Fruit fly (Drosophila melanogaster) whole organism, embryonic: ENCODE data around the gene CG17233.

Source experiments
- Abd-B ChIP-seq: fragments of 200-800 bp; sonication (Bioruptor generic); optimal IDR thresholded peaks from 2 replicates; lab custom pipeline; 2018; ENCODE audit warnings: missing biosample characterization, mild to moderate bottlenecking, missing genetic modification characterization, moderate library complexity
- Ada2b ChIP-seq: fragments of 200-800 bp; sonication (Bioruptor generic); IDR thresholded peaks from 2 replicates; pipeline ENCODE4 v1.3.6; 2022; ENCODE audit warnings: missing biosample characterization, missing genetic modification characterization
- CG10462 ChIP-seq: fragments of 200-800 bp; sonication (Bioruptor generic); optimal IDR thresholded peaks from 2 replicates; lab custom pipeline; 2016; ENCODE audit warnings: missing biosample characterization, missing genetic modification characterization
- CG11695 ChIP-seq: fragments of 200-800 bp; sonication (Bioruptor generic); IDR thresholded peaks from 3 replicates; pipeline ENCODE4 v1.3.6; 2022; ENCODE audit warnings: missing biosample characterization, missing genetic modification characterization
- CG12071 ChIP-seq: fragments of 200-800 bp; sonication (Bioruptor generic); optimal IDR thresholded peaks from 3 replicates; lab custom pipeline; 2018; ENCODE audit warnings: missing biosample characterization, mild to moderate bottlenecking, missing genetic modification characterization
- CG12769 ChIP-seq: fragments of 200-800 bp; sonication (Bioruptor generic); optimal IDR thresholded peaks from 2 replicates; lab custom pipeline; 2019; ENCODE audit warnings: missing biosample characterization, mild to moderate bottlenecking, missing genetic modification characterization, moderate library complexity
- CG13123 ChIP-seq: fragments of 200-800 bp; sonication (Bioruptor generic); optimal IDR thresholded peaks from 2 replicates; lab custom pipeline; 2016; ENCODE audit warnings: missing biosample characterization, missing genetic modification characterization
- CG16863 ChIP-seq: fragments of 200-800 bp; sonication (Bioruptor generic); optimal IDR thresholded peaks from 3 replicates; lab custom pipeline; 2016; ENCODE audit warnings: missing biosample characterization, missing genetic modification characterization
- CG17359 ChIP-seq: fragments of 200-800 bp; sonication (Bioruptor generic); optimal IDR thresholded peaks from 3 replicates; lab custom pipeline; 2018; ENCODE audit warnings: missing biosample characterization, mild to moderate bottlenecking, missing genetic modification characterization, moderate library complexity
- CG17385 ChIP-seq: fragments of 200-800 bp; sonication (Bioruptor generic); optimal IDR thresholded peaks from 3 replicates; lab custom pipeline; 2018; ENCODE audit warnings: missing biosample characterization, mild to moderate bottlenecking, missing genetic modification characterization
- CG2199 ChIP-seq: fragments of 200-800 bp; sonication (Bioruptor generic); IDR thresholded peaks from 3 replicates; pipeline ENCODE4 v1.3.6; 2022; ENCODE audit warnings: missing biosample characterization, missing genetic modification characterization
- CG30020 ChIP-seq: fragments of 200-800 bp; optimal IDR thresholded peaks from 2 replicates; lab custom pipeline; 2019; ENCODE audit warnings: missing biosample characterization, mild to moderate bottlenecking, missing genetic modification characterization, moderate library complexity
- CG31388 ChIP-seq: fragments of 200-800 bp; sonication (Bioruptor generic); optimal IDR thresholded peaks from 2 replicates; lab custom pipeline; 2016; ENCODE audit warnings: missing biosample characterization, missing genetic modification characterization
- CG3163 ChIP-seq: fragments of 200-800 bp; sonication (Bioruptor generic); optimal IDR thresholded peaks from 3 replicates; lab custom pipeline; 2016; ENCODE audit warnings: missing biosample characterization, missing genetic modification characterization
- CG32767 ChIP-seq: fragments of 200-800 bp; sonication (Bioruptor generic); IDR thresholded peaks from 2 replicates; pipeline ENCODE4 v1.3.6; 2022; ENCODE audit warnings: missing biosample characterization, missing genetic modification characterization
- CG32772 ChIP-seq: fragments of 200-800 bp; sonication (Bioruptor generic); IDR thresholded peaks from 2 replicates; pipeline ENCODE4 v1.3.6; 2022; ENCODE audit warnings: missing biosample characterization, missing genetic modification characterization
- CG34224 ChIP-seq: fragments of 200-800 bp; sonication (Bioruptor generic); IDR thresholded peaks from 3 replicates; pipeline ENCODE4 v1.3.6; 2022; ENCODE audit warnings: missing biosample characterization, missing genetic modification characterization; ENCODE audit not compliant: partially characterized antibody
- CG3847 ChIP-seq: fragments of 200-800 bp; sonication (Bioruptor generic); IDR thresholded peaks from 2 replicates; pipeline ENCODE4 v1.3.6; 2022; ENCODE audit warnings: missing biosample characterization, missing genetic modification characterization
- CG4404 ChIP-seq: fragments of 200-800 bp; sonication (Bioruptor generic); IDR thresholded peaks from 2 replicates; pipeline ENCODE4 v1.3.6; 2022; ENCODE audit warnings: missing biosample characterization, missing genetic modification characterization
- CG5245 ChIP-seq: fragments of 200-800 bp; sonication (Bioruptor generic); optimal IDR thresholded peaks from 3 replicates; lab custom pipeline; 2016; ENCODE audit warnings: missing biosample characterization, missing genetic modification characterization
- CG5953 ChIP-seq: fragments of 200-800 bp; sonication (Bioruptor generic); IDR thresholded peaks from 2 replicates; pipeline ENCODE4 v1.3.6; 2022; ENCODE audit warnings: missing biosample characterization, missing genetic modification characterization
- CG7556 ChIP-seq: fragments of 200-800 bp; sonication (Bioruptor generic); optimal IDR thresholded peaks from 2 replicates; lab custom pipeline; 2017; ENCODE audit warnings: missing biosample characterization, mild to moderate bottlenecking, missing genetic modification characterization
- CG8089 ChIP-seq: fragments of 200-800 bp; sonication (Bioruptor generic); optimal IDR thresholded peaks from 3 replicates; lab custom pipeline; 2016; ENCODE audit warnings: missing biosample characterization, missing genetic modification characterization
- Dbx ChIP-seq: fragments of 200-800 bp; sonication (Bioruptor generic); IDR thresholded peaks from 3 replicates; pipeline ENCODE4 v1.3.6; 2022; ENCODE audit warnings: missing biosample characterization, missing genetic modification characterization
- Eip74EF ChIP-seq, 2 experiments: fragments of 200-800 bp in 1 of 2; fragments of >200 bp in 1 of 2; sonication (Bioruptor generic) in 1 of 2; optimal IDR thresholded peaks; 2 replicates each; lab custom pipeline; 2017 to 2019; ENCODE audit warnings: missing biosample characterization in 2 of 2, missing genetic modification characterization in 2 of 2, mild to moderate bottlenecking in 1 of 2, moderate library complexity in 1 of 2
- Gug ChIP-seq: fragments of 200-800 bp; sonication (Bioruptor generic); IDR thresholded peaks from 4 replicates; pipeline ENCODE4 v1.3.6; 2022; ENCODE audit warnings: missing biosample characterization, missing genetic modification characterization
- MTF-1 ChIP-seq: fragments of 200-800 bp; sonication (Bioruptor generic); optimal IDR thresholded peaks from 2 replicates; lab custom pipeline; 2018; ENCODE audit warnings: missing biosample characterization, mild to moderate bottlenecking, missing genetic modification characterization, borderline replicate concordance
- Rfx ChIP-seq: fragments of 200-800 bp; sonication (Bioruptor generic); IDR thresholded peaks from 2 replicates; pipeline ENCODE4 v1.3.6; 2022; ENCODE audit warnings: missing biosample characterization, missing genetic modification characterization
- Ssrp ChIP-seq: fragments of 200-800 bp; sonication (Bioruptor generic); optimal IDR thresholded peaks from 2 replicates; lab custom pipeline; 2018; ENCODE audit warnings: missing biosample characterization, mild to moderate bottlenecking, missing genetic modification characterization, moderate library complexity
- TFAM ChIP-seq: fragments of 200-800 bp; sonication (Bioruptor generic); optimal IDR thresholded peaks from 2 replicates; lab custom pipeline; 2017; ENCODE audit warnings: missing biosample characterization, missing genetic modification characterization, inconsistent platforms
- cato ChIP-seq: fragments of 200-800 bp; sonication (Bioruptor generic); optimal IDR thresholded peaks from 2 replicates; lab custom pipeline; 2016; ENCODE audit warnings: missing biosample characterization, missing genetic modification characterization, borderline replicate concordance
- chn ChIP-seq: fragments of 200-800 bp; sonication (Bioruptor generic); optimal IDR thresholded peaks from 2 replicates; lab custom pipeline; 2016; ENCODE audit warnings: missing biosample characterization, missing genetic modification characterization
- dpn ChIP-seq, 2 experiments: fragments of 200-800 bp; sonication (Bioruptor generic); optimal IDR thresholded peaks; 3 replicates each; lab custom pipeline; 2016; ENCODE audit warnings: missing biosample characterization in 2 of 2, missing genetic modification characterization in 2 of 2
- hbn ChIP-seq: fragments of 200-800 bp; sonication (Bioruptor generic); IDR thresholded peaks from 2 replicates; pipeline ENCODE4 v1.3.6; 2022; ENCODE audit warnings: missing biosample characterization, missing genetic modification characterization; ENCODE audit not compliant: partially characterized antibody
- maf-S ChIP-seq: fragments of 200-800 bp; sonication (Bioruptor generic); optimal IDR thresholded peaks from 2 replicates; lab custom pipeline; 2016; ENCODE audit warnings: missing biosample characterization, missing genetic modification characterization
- nerfin-1 ChIP-seq: fragments of 200-800 bp; sonication (Bioruptor generic); optimal IDR thresholded peaks from 3 replicates; lab custom pipeline; 2019; ENCODE audit warnings: missing biosample characterization, mild to moderate bottlenecking, missing genetic modification characterization, moderate library complexity
- nmo ChIP-seq: fragments of 200-800 bp; sonication (Bioruptor generic); optimal IDR thresholded peaks from 2 replicates; lab custom pipeline; 2018; ENCODE audit warnings: missing biosample characterization, mild to moderate bottlenecking, missing genetic modification characterization, moderate library complexity
- org-1 ChIP-seq: fragments of 200-800 bp; sonication (Bioruptor generic); optimal IDR thresholded peaks from 2 replicates; lab custom pipeline; 2017; ENCODE audit warnings: missing biosample characterization, missing genetic modification characterization
- pb ChIP-seq: fragments of 200-800 bp; sonication (Bioruptor generic); optimal IDR thresholded peaks from 3 replicates; lab custom pipeline; 2016; ENCODE audit warnings: missing biosample characterization, missing genetic modification characterization
- peb ChIP-seq: fragments of 200-800 bp; sonication (Bioruptor generic); IDR thresholded peaks from 2 replicates; pipeline ENCODE4 v1.3.6; 2022; ENCODE audit warnings: missing biosample characterization, missing genetic modification characterization
- pum ChIP-seq: fragments of 200-800 bp; sonication (Bioruptor generic); optimal IDR thresholded peaks from 2 replicates; lab custom pipeline; 2016; ENCODE audit warnings: missing biosample characterization, missing genetic modification characterization
- run ChIP-seq: fragments of 200-800 bp; sonication (Bioruptor generic); optimal IDR thresholded peaks from 3 replicates; lab custom pipeline; 2018; ENCODE audit warnings: missing biosample characterization, mild to moderate bottlenecking, missing genetic modification characterization
- sob ChIP-seq: fragments of 200-800 bp; sonication (Bioruptor generic); IDR thresholded peaks from 2 replicates; pipeline ENCODE4 v1.3.6; 2022; ENCODE audit warnings: missing biosample characterization, missing genetic modification characterization
- tll ChIP-seq, 2 experiments: fragments of 200-800 bp in 1 of 2; fragments of >200 bp in 1 of 2; sonication (Bioruptor generic) in 1 of 2; optimal IDR thresholded peaks; 2 replicates each; lab custom pipeline; 2017 to 2019; ENCODE audit warnings: missing biosample characterization in 2 of 2, missing genetic modification characterization in 2 of 2, mild to moderate bottlenecking in 1 of 2, moderate library complexity in 1 of 2
- tx ChIP-seq: fragments of 200-800 bp; sonication (Bioruptor generic); optimal IDR thresholded peaks from 2 replicates; lab custom pipeline; 2016; ENCODE audit warnings: missing biosample characterization, missing genetic modification characterization
- vnd ChIP-seq: fragments of 200-800 bp; sonication (Bioruptor generic); IDR thresholded peaks from 3 replicates; pipeline ENCODE4 v1.3.6; 2022; ENCODE audit warnings: missing biosample characterization, missing genetic modification characterization; ENCODE audit not compliant: partially characterized antibody
- wor ChIP-seq: fragments of 200-800 bp; sonication (Bioruptor generic); IDR thresholded peaks from 2 replicates; pipeline ENCODE4 v1.3.6; 2022; ENCODE audit warnings: missing biosample characterization, missing genetic modification characterization
- yki ChIP-seq: fragments of >200 bp; optimal IDR thresholded peaks from 3 replicates; lab custom pipeline; 2018
- z ChIP-seq: fragments of 200-800 bp; sonication (Bioruptor generic); IDR thresholded peaks from 3 replicates; pipeline ENCODE4 v1.3.6; 2022; ENCODE audit warnings: missing biosample characterization, missing genetic modification characterization
- zf30C ChIP-seq: fragments of 200-800 bp; sonication (Bioruptor generic); optimal IDR thresholded peaks from 3 replicates; lab custom pipeline; 2018; ENCODE audit warnings: missing biosample characterization, mild to moderate bottlenecking, missing genetic modification characterization
- zfh2 ChIP-seq: fragments of 200-800 bp; sonication (Bioruptor generic); optimal IDR thresholded peaks from 2 replicates; lab custom pipeline; 2016; ENCODE audit warnings: missing biosample characterization, missing genetic modification characterization

CG17233 gene

DNA sequence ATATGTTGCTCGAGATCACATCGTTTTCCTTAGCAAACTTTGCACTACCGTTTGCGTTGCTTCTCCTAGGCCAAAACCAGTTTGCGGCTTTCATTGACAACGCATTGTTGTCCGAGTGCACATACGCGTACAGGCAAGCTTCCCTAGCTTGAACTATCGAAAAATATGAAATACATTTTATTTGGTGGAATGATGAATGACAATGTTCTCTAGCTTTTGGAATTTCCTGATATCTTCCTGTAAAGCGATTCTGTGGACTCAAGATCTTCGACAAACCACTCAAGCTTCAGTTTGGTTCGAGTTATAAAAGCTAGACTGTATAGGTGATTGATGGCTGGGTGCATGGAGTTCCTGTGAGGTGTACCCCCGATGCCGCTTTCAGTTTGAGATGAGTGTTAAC is 45.8 kb downstream of the CG17233 start (continued):
- TF ChIP-seq Abd-B (GFP tag; lab: Kevin White, UChicago): peak; percentile 64
- peak; percentile 51 for TF ChIP-seq CG5245 (GFP tag; lab: Kevin White, UChicago)
- no peak for TF ChIP-seq zf30C (GFP tag; lab: Kevin White, UChicago)
- TF ChIP-seq CG7556 (GFP tag; lab: Kevin White, UChicago): peak; percentile 29
- peak; percentile 50; the same call in 2 of the 4 replicates for TF ChIP-seq Gug (GFP tag; lab: Robert Waterston, UW)
- TF ChIP-seq CG10462 (GFP tag; lab: Kevin White, UChicago): peak; percentile 12
- no peak for TF ChIP-seq CG4404 (GFP tag; lab: Robert Waterston, UW)
- TF ChIP-seq sob (GFP tag; lab: Robert Waterston, UW): peak; percentile 57; the same call in 1 of the 2 replicates
- TF ChIP-seq CG5953 (GFP tag; lab: Robert Waterston, UW): peak; percentile 43; the same call in 1 of the 2 replicates
- TF ChIP-seq dpn (GFP tag; optimal IDR thresholded peaks at IDR 0.05; lab: Kevin White, UChicago): peak; percentile 59 to 60
- peak; percentile 45 for TF ChIP-seq CG12071
- peak; percentile 42 for TF ChIP-seq CG8089 (GFP tag; lab: Kevin White, UChicago)
- peak; percentile 49; the same call in 1 of the 2 replicates for TF ChIP-seq peb
- TF ChIP-seq TFAM (GFP tag; lab: Kevin White, UChicago): no peak
- no peak for TF ChIP-seq cato (GFP tag; lab: Kevin White, UChicago)
- TF ChIP-seq Ssrp (tag; lab: Kevin White, UChicago): peak; percentile 57
- TF ChIP-seq CG3163 (GFP tag; lab: Kevin White, UChicago): peak; percentile 23
- peak; percentile 61 for TF ChIP-seq pum (GFP tag; lab: Kevin White, UChicago)
- TF ChIP-seq CG30020 (tag; lab: Kevin White, UChicago): no peak
- peak; percentile 53 for TF ChIP-seq MTF-1 (GFP tag; lab: Kevin White, UChicago)
- TF ChIP-seq CG12769: peak; percentile 55
- TF ChIP-seq tll (GFP tag; optimal IDR thresholded peaks at IDR 0.05; lab: Kevin White, UChicago): no peak
- TF ChIP-seq nerfin-1 (tag; lab: Kevin White, UChicago): no peak
- TF ChIP-seq z (GFP tag; lab: Robert Waterston, UW): peak; percentile 82
- peak; percentile 56; the same call in 1 of the 2 replicates for TF ChIP-seq Rfx (GFP tag; lab: Robert Waterston, UW)
- peak; percentile 62 for TF ChIP-seq wor (GFP tag; lab: Robert Waterston, UW)
- TF ChIP-seq CG17385 (GFP tag; lab: Kevin White, UChicago): peak; percentile 57
- peak in 1 of 2 experiments; percentile 51 for TF ChIP-seq Eip74EF (GFP tag; optimal IDR thresholded peaks at IDR 0.05; lab: Kevin White, UChicago)
- TF ChIP-seq CG3847 (GFP tag; lab: Robert Waterston, UW): peak; percentile 50; the same call in 1 of the 2 replicates
- TF ChIP-seq maf-S (GFP tag; lab: Kevin White, UChicago): peak; percentile 21
- peak; percentile 53 for TF ChIP-seq CG16863 (GFP tag; lab: Kevin White, UChicago)
- peak; percentile 45; the same call in 1 of the 2 replicates for TF ChIP-seq CG32767 (GFP tag; lab: Robert Waterston, UW)
- no peak for TF ChIP-seq tx (GFP tag; lab: Kevin White, UChicago)
- no peak for TF ChIP-seq vnd (GFP tag; lab: Robert Waterston, UW)
- peak; percentile 42 for TF ChIP-seq pb (GFP tag; lab: Kevin White, UChicago)
- TF ChIP-seq Ada2b: peak; percentile 73
- TF ChIP-seq CG17359 (tag; lab: Kevin White, UChicago): peak; percentile 75
- TF ChIP-seq Dbx (GFP tag; lab: Robert Waterston, UW): no peak
- TF ChIP-seq CG34224 (GFP tag; lab: Robert Waterston, UW): no peak
- no peak for TF ChIP-seq CG13123
- TF ChIP-seq CG2199 (GFP tag; lab: Robert Waterston, UW): no peak
- TF ChIP-seq hbn (GFP tag; lab: Robert Waterston, UW): no peak
- TF ChIP-seq zfh2 (GFP tag; lab: Kevin White, UChicago): no peak
- TF ChIP-seq nmo (GFP tag; lab: Kevin White, UChicago): peak; percentile 70
- peak; percentile 26 for TF ChIP-seq run (tag; lab: Kevin White, UChicago)
- peak; percentile 31 for TF ChIP-seq org-1 (GFP tag; lab: Kevin White, UChicago)
- TF ChIP-seq chn: peak; percentile 40
- 0 out of 3 replicates have a peak, but pooled peaks have one; percentile 7 for TF ChIP-seq CG11695 (GFP tag; lab: Robert Waterston, UW)
- peak; percentile 67 for TF ChIP-seq CG32772 (GFP tag; lab: Robert Waterston, UW)
- no peak for TF ChIP-seq CG31388 (GFP tag; lab: Kevin White, UChicago)
- no peak for TF ChIP-seq yki (lab: Kevin White, UChicago)
